Fruit fly (Drosophila melanogaster) whole organism, pupa: ENCODE data around the gene Cep135.
A peak's percentile ranks its signal among the peaks of the same experiment; 100 is the strongest.

Source experiments
- CG10348 ChIP-seq: fragments of 200-800 bp; sonication (Bioruptor generic); IDR thresholded peaks from 2 replicates; pipeline ENCODE4 v1.3.6; 2022; ENCODE audit warnings: missing biosample characterization, missing genetic modification characterization
- CG12605 ChIP-seq: fragments of 200-800 bp; sonication (Bioruptor generic); IDR thresholded peaks from 2 replicates; pipeline ENCODE4 v1.3.6; 2022; ENCODE audit warnings: missing biosample characterization, missing genetic modification characterization
- CG13204 ChIP-seq: fragments of 200-800 bp; sonication (Bioruptor generic); optimal IDR thresholded peaks from 2 replicates; lab custom pipeline; 2018; ENCODE audit warnings: missing biosample characterization, mild to moderate bottlenecking, missing genetic modification characterization, moderate library complexity
- CG14655 ChIP-seq: fragments of 200-800 bp; sonication (Bioruptor generic); optimal IDR thresholded peaks from 3 replicates; lab custom pipeline; 2017; ENCODE audit warnings: mild to moderate bottlenecking, missing biosample characterization, missing genetic modification reagents, missing genetic modification characterization
- CG15710 ChIP-seq: fragments of 200-800 bp; sonication (Bioruptor generic); optimal IDR thresholded peaks from 2 replicates; lab custom pipeline; 2018; ENCODE audit warnings: missing biosample characterization, mild to moderate bottlenecking, missing genetic modification characterization, moderate library complexity
- CG17806 ChIP-seq: fragments of 200-800 bp; sonication (Bioruptor generic); optimal IDR thresholded peaks from 2 replicates; lab custom pipeline; 2018; ENCODE audit warnings: missing biosample characterization, mild to moderate bottlenecking, missing genetic modification characterization, moderate library complexity
- CG32121 ChIP-seq: fragments of 200-800 bp; sonication (Bioruptor generic); IDR thresholded peaks from 2 replicates; pipeline ENCODE4 v1.3.6; 2022; ENCODE audit warnings: missing biosample characterization, missing genetic modification characterization
- CG34367 ChIP-seq: fragments of 200-800 bp; sonication (Bioruptor generic); optimal IDR thresholded peaks from 2 replicates; lab custom pipeline; 2018; ENCODE audit warnings: missing biosample characterization, mild to moderate bottlenecking, missing genetic modification characterization
- CG4496 ChIP-seq: fragments of 200-800 bp; sonication (Bioruptor generic); IDR thresholded peaks from 3 replicates; pipeline ENCODE4 v1.3.6; 2022; ENCODE audit warnings: missing biosample characterization, missing genetic modification characterization
- CG8159 ChIP-seq: fragments of 200-800 bp; sonication (Bioruptor generic); optimal IDR thresholded peaks from 3 replicates; lab custom pipeline; 2018; ENCODE audit warnings: missing biosample characterization, mild to moderate bottlenecking, missing genetic modification characterization, moderate library complexity
- CG8301 ChIP-seq: fragments of 200-800 bp; sonication (Bioruptor generic); optimal IDR thresholded peaks from 2 replicates; lab custom pipeline; 2018; ENCODE audit warnings: missing biosample characterization, mild to moderate bottlenecking, missing genetic modification characterization
- CG9948 ChIP-seq: fragments of 200-800 bp; sonication (Bioruptor generic); optimal IDR thresholded peaks from 2 replicates; lab custom pipeline; 2018; ENCODE audit warnings: missing biosample characterization, mild to moderate bottlenecking, missing genetic modification characterization, moderate library complexity
- D1 ChIP-seq: fragments of 200-800 bp; sonication (Bioruptor generic); optimal IDR thresholded peaks from 2 replicates; lab custom pipeline; 2018; ENCODE audit warnings: missing biosample characterization, mild to moderate bottlenecking, missing genetic modification characterization, moderate library complexity
- EcR ChIP-seq: fragments of 200-800 bp; sonication (Bioruptor generic); optimal IDR thresholded peaks from 3 replicates; lab custom pipeline; 2019; ENCODE audit warnings: missing biosample characterization, missing genetic modification characterization, mild to moderate bottlenecking, moderate library complexity, missing genetic modification reagents
- Ets98B ChIP-seq: fragments of 200-800 bp; sonication (Bioruptor generic); IDR thresholded peaks from 2 replicates; pipeline ENCODE4 v1.3.6; 2022; ENCODE audit warnings: missing biosample characterization, missing genetic modification characterization
- Pif1A ChIP-seq: fragments of 200-800 bp; sonication (Bioruptor generic); optimal IDR thresholded peaks from 3 replicates; lab custom pipeline; 2016; ENCODE audit warnings: missing biosample characterization, missing genetic modification characterization
- Pif1B ChIP-seq: fragments of 200-800 bp; sonication (Bioruptor generic); optimal IDR thresholded peaks from 3 replicates; lab custom pipeline; 2016; ENCODE audit warnings: missing biosample characterization, missing genetic modification characterization
- Snoo ChIP-seq: fragments of 200-800 bp; sonication (Bioruptor generic); optimal IDR thresholded peaks from 3 replicates; lab custom pipeline; 2017; ENCODE audit warnings: missing biosample characterization, mild to moderate bottlenecking, missing genetic modification characterization, inconsistent platforms
- fd96Ca ChIP-seq: fragments of 200-800 bp; sonication (Bioruptor generic); IDR thresholded peaks from 3 replicates; pipeline ENCODE4 v1.3.6; 2022; ENCODE audit warnings: missing biosample characterization, missing genetic modification characterization
- gl ChIP-seq: fragments of 200-800 bp; sonication (Bioruptor generic); optimal IDR thresholded peaks from 2 replicates; lab custom pipeline; 2018; ENCODE audit warnings: missing biosample characterization, mild to moderate bottlenecking, missing genetic modification characterization
- rn ChIP-seq: fragments of 200-800 bp; sonication (Bioruptor generic); IDR thresholded peaks from 2 replicates; pipeline ENCODE4 v1.3.6; 2022; ENCODE audit warnings: missing biosample characterization, missing genetic modification characterization

The Cep135 gene

dm6 chr3L:15107158-15107775 is 9.3 kb upstream of the Cep135 start:
- TF ChIP-seq D1 (tag; lab: Kevin White, UChicago) (no peak), CG13204 (GFP tag; lab: Kevin White, UChicago) (peak; percentile 96), CG14655 (GFP tag; lab: Kevin White, UChicago) (no peak), fd96Ca (GFP tag; lab: Robert Waterston, UW) (no peak; the same call in 2 of the 3 replicates), CG9948 (tag; lab: Kevin White, UChicago) (no peak), CG4496 (peak; percentile 4; the same call in 2 of the 3 replicates), Snoo (tag; lab: Kevin White, UChicago) (no peak), gl (no peak), rn (GFP tag; lab: Robert Waterston, UW) (no peak), CG8301 (tag; lab: Kevin White, UChicago) (no peak), EcR (GFP tag; lab: Kevin White, UChicago) (no peak), CG32121 (GFP tag; lab: Robert Waterston, UW) (no peak), Pif1B (GFP tag; lab: Kevin White, UChicago) (no peak), Pif1A (GFP tag; lab: Kevin White, UChicago) (no peak)
- TF ChIP-seq, all 21 proteins: peak for 2

- peak; percentile 43 for TF ChIP-seq CG12605
- TF ChIP-seq CG9948 (tag; lab: Kevin White, UChicago), result peak; percentile 95
- TF ChIP-seq D1 (tag; lab: Kevin White, UChicago), result peak; percentile 96
- peak; percentile 90 for TF ChIP-seq Pif1A (GFP tag; lab: Kevin White, UChicago)
- TF ChIP-seq CG32121 (GFP tag; lab: Robert Waterston, UW), result peak; percentile 89
- peak; percentile 74; the same call in 2 of the 3 replicates for TF ChIP-seq fd96Ca (GFP tag; lab: Robert Waterston, UW)
- peak; percentile 93 for TF ChIP-seq Pif1B (GFP tag; lab: Kevin White, UChicago)
- peak; percentile 95 for TF ChIP-seq CG8301 (tag; lab: Kevin White, UChicago)
- TF ChIP-seq CG15710, result peak; percentile 98
- peak; percentile 68 for TF ChIP-seq gl
- peak; percentile 92 for TF ChIP-seq CG34367 (tag; lab: Kevin White, UChicago)
- TF ChIP-seq Snoo (tag; lab: Kevin White, UChicago), result peak; percentile 94
- TF ChIP-seq CG4496, result peak; percentile 84
- peak; percentile 76 for TF ChIP-seq Ets98B (GFP tag; lab: Robert Waterston, UW)
- peak; percentile 99 for TF ChIP-seq CG13204 (GFP tag; lab: Kevin White, UChicago)
- TF ChIP-seq CG14655 (GFP tag; lab: Kevin White, UChicago), result peak; percentile 97
- peak; percentile 62 for TF ChIP-seq EcR (GFP tag; lab: Kevin White, UChicago)
- peak; percentile 74 for TF ChIP-seq CG10348 (GFP tag; lab: Robert Waterston, UW)
- TF ChIP-seq rn (GFP tag; lab: Robert Waterston, UW), result peak; percentile 73
- TF ChIP-seq CG17806 (tag; lab: Kevin White, UChicago), result peak; percentile 93
- peak; percentile 97 for TF ChIP-seq CG8159 (tag; lab: Kevin White, UChicago)
Measured at dm6 chr3L:15107776-15108379, 8.7 kb upstream of the Cep135 start.

- no peak for TF ChIP-seq gl
- no peak for TF ChIP-seq CG12605
- no peak for TF ChIP-seq CG15710
- TF ChIP-seq fd96Ca (GFP tag; lab: Robert Waterston, UW), result peak; percentile 34; the same call in 1 of the 3 replicates
- TF ChIP-seq Ets98B (GFP tag; lab: Robert Waterston, UW), result 0 out of 2 replicates have a peak, but pooled peaks have one; percentile 4
- peak; percentile 67 for TF ChIP-seq CG4496
- no peak for TF ChIP-seq CG17806 (tag; lab: Kevin White, UChicago)
- no peak for TF ChIP-seq CG14655 (GFP tag; lab: Kevin White, UChicago)
Measured at dm6 chr3L:15108524-15108923, 8.0 kb upstream of the Cep135 start.

dm6 chr3L:15108948-15109347 is 7.6 kb upstream of the Cep135 start:
- TF ChIP-seq CG17806 (tag; lab: Kevin White, UChicago), result peak; percentile 28
- peak; percentile 50 for TF ChIP-seq CG8159 (tag; lab: Kevin White, UChicago)
- TF ChIP-seq Pif1B (GFP tag; lab: Kevin White, UChicago), result no peak
- peak; percentile 5 for TF ChIP-seq CG34367 (tag; lab: Kevin White, UChicago)
- peak; percentile 50 for TF ChIP-seq CG9948 (tag; lab: Kevin White, UChicago)
- no peak; the same call in 2 of the 3 replicates for TF ChIP-seq CG4496
- TF ChIP-seq CG13204 (GFP tag; lab: Kevin White, UChicago), result no peak
- no peak for TF ChIP-seq gl
- TF ChIP-seq CG8301 (tag; lab: Kevin White, UChicago), result peak; percentile 35
- TF ChIP-seq CG32121 (GFP tag; lab: Robert Waterston, UW), result no peak
- no peak for TF ChIP-seq fd96Ca (GFP tag; lab: Robert Waterston, UW)
- TF ChIP-seq Snoo (tag; lab: Kevin White, UChicago), result peak; percentile 24
- TF ChIP-seq CG15710, result peak; percentile 34
- no peak for TF ChIP-seq rn (GFP tag; lab: Robert Waterston, UW)
- TF ChIP-seq CG12605, result peak; percentile 43
- TF ChIP-seq CG14655 (GFP tag; lab: Kevin White, UChicago), result no peak
- no peak for TF ChIP-seq CG10348 (GFP tag; lab: Robert Waterston, UW)
- no peak for TF ChIP-seq EcR (GFP tag; lab: Kevin White, UChicago)
- TF ChIP-seq Pif1A (GFP tag; lab: Kevin White, UChicago), result no peak
- TF ChIP-seq D1 (tag; lab: Kevin White, UChicago), result no peak
- TF ChIP-seq Ets98B (GFP tag; lab: Robert Waterston, UW), result no peak

dm6 chr3L:15113257-15113656 is 3.3 kb upstream of the Cep135 start, which contains the start of gene CG13458:
Gene CG13458, plus strand, starts transcription at chr3L:15113557.
- no peak for TF ChIP-seq Pif1B (GFP tag; lab: Kevin White, UChicago)
- no peak for TF ChIP-seq CG9948 (tag; lab: Kevin White, UChicago)
- 0 out of 3 replicates have a peak, but pooled peaks have one; percentile 16 for TF ChIP-seq CG4496
- TF ChIP-seq fd96Ca (GFP tag; lab: Robert Waterston, UW), result no peak
- TF ChIP-seq D1 (tag; lab: Kevin White, UChicago), result no peak
